Fruit fly (Drosophila melanogaster) whole organism, adult: ENCODE measurements around the gene CG7806.

ENCODE experiments used
- CG11617 ChIP-seq: fragments of 200-800 bp; sonication (Bioruptor generic); optimal IDR thresholded peaks from 2 replicates; lab custom pipeline; 2017; ENCODE audit warnings: mild to moderate bottlenecking, missing biosample characterization, missing genetic modification reagents, missing genetic modification characterization
- CG12768 ChIP-seq: fragments of 200-800 bp; sonication (Bioruptor generic); optimal IDR thresholded peaks from 2 replicates; lab custom pipeline; 2017; ENCODE audit warnings: missing biosample characterization, missing genetic modification characterization, mild to moderate bottlenecking, moderate library complexity, missing genetic modification reagents
- CG14711 ChIP-seq: fragments of 200-800 bp; sonication (Bioruptor generic); optimal IDR thresholded peaks from 2 replicates; lab custom pipeline; 2018; ENCODE audit warnings: missing biosample characterization, mild to moderate bottlenecking, missing genetic modification characterization, moderate library complexity
- CG1620 ChIP-seq: fragments of 200-800 bp; sonication (Bioruptor generic); optimal IDR thresholded peaks from 2 replicates; lab custom pipeline; 2016; ENCODE audit warnings: missing biosample characterization, missing genetic modification characterization
- CG33017 ChIP-seq: fragments of 200-800 bp; sonication (Bioruptor generic); optimal IDR thresholded peaks from 2 replicates; lab custom pipeline; 2018; ENCODE audit warnings: missing biosample characterization, mild to moderate bottlenecking, missing genetic modification characterization, moderate library complexity
- CG5204 ChIP-seq: fragments of 200-800 bp; sonication (Bioruptor generic); optimal IDR thresholded peaks from 2 replicates; lab custom pipeline; 2016; ENCODE audit warnings: missing biosample characterization, missing genetic modification characterization
- CG7045 ChIP-seq: fragments of 200-800 bp; sonication (Bioruptor generic); optimal IDR thresholded peaks from 2 replicates; lab custom pipeline; 2017; ENCODE audit warnings: missing biosample characterization, mild to moderate bottlenecking, missing genetic modification characterization
- CG7101 ChIP-seq: fragments of 200-800 bp; sonication (Bioruptor generic); optimal IDR thresholded peaks from 2 replicates; lab custom pipeline; 2018; ENCODE audit warnings: missing biosample characterization, mild to moderate bottlenecking, missing genetic modification characterization, moderate library complexity
- Clk ChIP-seq: fragments of 200-800 bp; sonication (Bioruptor generic); optimal IDR thresholded peaks from 2 replicates; lab custom pipeline; 2017; ENCODE audit warnings: missing biosample characterization, missing genetic modification characterization
- Crg-1 ChIP-seq: fragments of 200-800 bp; sonication (Bioruptor generic); optimal IDR thresholded peaks from 2 replicates; lab custom pipeline; 2016; ENCODE audit warnings: missing biosample characterization, missing genetic modification characterization
- Hr96 ChIP-seq: fragments of 200-800 bp; sonication (Bioruptor generic); optimal IDR thresholded peaks from 2 replicates; lab custom pipeline; 2016; ENCODE audit warnings: missing biosample characterization, missing genetic modification characterization
- Mnt ChIP-seq: fragments of 200-800 bp; sonication (Bioruptor generic); optimal IDR thresholded peaks from 2 replicates; lab custom pipeline; 2016; ENCODE audit warnings: missing biosample characterization, mild to moderate bottlenecking, missing genetic modification characterization
- bab1 ChIP-seq: fragments of 200-800 bp; sonication (Bioruptor generic); optimal IDR thresholded peaks from 3 replicates; lab custom pipeline; 2019; ENCODE audit warnings: missing biosample characterization, mild to moderate bottlenecking, missing genetic modification characterization, moderate library complexity
- cic ChIP-seq: fragments of 200-800 bp; sonication (Bioruptor generic); optimal IDR thresholded peaks from 2 replicates; lab custom pipeline; 2017; ENCODE audit warnings: missing biosample characterization, mild to moderate bottlenecking, missing genetic modification characterization, moderate library complexity
- cnc ChIP-seq, 2 experiments: fragments of >200 bp; optimal IDR thresholded peaks; 2 replicates each; lab custom pipeline; 2017
- kay ChIP-seq: fragments of 200-800 bp; sonication (Bioruptor generic); peaks from one replicate; lab custom pipeline; 2016; ENCODE audit warnings: missing biosample characterization, missing genetic modification characterization, borderline replicate concordance
- ovo ChIP-seq: fragments of 200-800 bp; sonication (Bioruptor generic); optimal IDR thresholded peaks from 2 replicates; lab custom pipeline; 2016; ENCODE audit warnings: missing biosample characterization, missing genetic modification characterization
- pad ChIP-seq: fragments of 200-800 bp; sonication (Bioruptor generic); optimal IDR thresholded peaks from 3 replicates; lab custom pipeline; 2017; ENCODE audit warnings: missing biosample characterization, missing genetic modification characterization, mild to moderate bottlenecking, moderate library complexity, missing genetic modification reagents
- tj ChIP-seq: fragments of 200-800 bp; sonication (Bioruptor generic); optimal IDR thresholded peaks from 3 replicates; lab custom pipeline; 2017; ENCODE audit warnings: missing biosample characterization, mild to moderate bottlenecking, missing genetic modification characterization, moderate library complexity
- toe ChIP-seq: fragments of 200-800 bp; sonication (Bioruptor generic); optimal IDR thresholded peaks from 2 replicates; lab custom pipeline; 2016; ENCODE audit warnings: missing biosample characterization, missing genetic modification characterization

Gene CG7806

DNA sequence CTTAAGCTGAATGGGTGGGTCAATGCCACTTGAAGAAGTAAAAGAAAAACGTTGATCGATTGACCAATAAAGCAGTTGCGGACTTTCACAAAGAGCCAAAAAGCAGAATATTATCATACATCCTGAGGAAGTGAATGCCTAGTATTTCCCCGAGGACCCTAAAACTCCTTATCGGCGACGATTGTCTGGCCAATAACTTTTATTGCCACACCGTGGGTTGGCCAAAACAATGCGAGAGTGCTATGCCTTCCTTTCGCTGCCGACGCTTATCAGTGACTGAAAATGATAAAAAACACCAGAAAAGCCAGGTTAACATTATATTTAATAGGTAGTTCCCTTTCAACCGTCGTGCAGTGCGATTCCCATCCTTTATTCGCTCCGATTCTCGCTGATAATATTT lies 40.7 kb downstream of the CG7806 start, which contains the start of gene Mur29B:
Gene Mur29B, plus strand, starts transcription at position 324 of the 400 bp plus-strand sequence.
- TF ChIP-seq kay (peak; percentile 65), ovo (GFP tag; lab: Kevin White, UChicago) (no peak)

DNA sequence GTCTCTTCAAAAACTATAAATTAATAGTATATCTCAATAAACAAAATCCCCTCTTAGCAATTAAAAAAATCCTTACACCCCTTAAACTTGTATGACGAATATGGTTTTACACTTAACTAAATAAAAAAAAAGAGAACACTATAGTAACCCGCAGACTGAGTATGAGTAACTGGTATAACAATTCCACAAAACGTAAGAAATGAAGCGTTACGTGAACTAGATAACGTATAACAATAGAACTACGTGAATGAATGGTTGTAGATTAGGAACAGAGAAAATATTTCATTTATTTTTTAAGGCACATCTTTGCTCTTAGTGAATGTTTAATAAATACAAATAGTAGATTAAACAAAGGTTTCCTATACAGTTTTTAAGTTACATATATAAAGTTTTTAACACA lies 44.2 kb downstream of the CG7806 start:
- TF ChIP-seq tj (GFP tag; lab: Kevin White, UChicago) (no peak), kay (peak; percentile 38)

DNA sequence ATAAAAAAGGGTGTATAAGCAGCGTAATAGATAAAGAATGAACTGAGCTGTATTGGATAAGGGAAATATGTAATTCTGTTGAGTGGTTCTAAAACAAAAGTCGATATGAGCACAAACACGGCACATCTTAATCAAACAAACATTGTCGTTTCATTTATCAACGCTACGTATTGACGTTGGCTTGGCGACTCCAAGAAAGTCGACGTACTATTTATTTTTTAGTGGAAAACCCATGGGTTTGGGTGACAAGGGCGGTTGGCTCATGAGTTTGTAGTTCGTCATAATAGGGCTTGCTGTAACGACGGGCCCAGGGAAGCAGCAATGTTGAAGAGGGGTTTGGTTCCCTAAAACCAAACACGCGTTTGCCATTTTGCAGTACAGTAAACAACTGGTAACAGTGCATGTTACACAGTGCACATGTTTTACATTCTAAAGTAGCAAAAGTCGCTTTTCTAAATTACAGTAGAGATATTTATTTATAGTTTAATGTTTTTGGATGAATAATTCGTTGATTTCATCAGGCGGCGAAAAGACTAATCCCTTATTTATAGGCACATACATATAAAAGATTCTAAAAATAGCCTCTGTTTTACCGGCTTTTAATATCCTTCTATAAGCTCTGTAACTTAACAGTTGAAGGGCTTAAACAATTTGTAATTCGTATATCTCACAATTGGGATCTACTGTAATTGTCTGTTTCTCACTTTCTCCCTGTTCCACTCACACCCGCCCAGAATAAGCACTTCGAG lies 50.2 kb downstream of the CG7806 start:
- peak; percentile 9 for TF ChIP-seq CG14711 (tag; lab: Kevin White, UChicago)
- TF ChIP-seq pad, result peak; percentile 75
- no peak for TF ChIP-seq CG1620 (GFP tag; lab: Kevin White, UChicago)
- TF ChIP-seq cnc (optimal IDR thresholded peaks at IDR 0.05; lab: Kevin White, UChicago), result no peak
- peak; percentile 87 for TF ChIP-seq bab1 (GFP tag; lab: Kevin White, UChicago)
- TF ChIP-seq Mnt (GFP tag; lab: Kevin White, UChicago), result peak; percentile 67
- TF ChIP-seq CG11617 (GFP tag; lab: Kevin White, UChicago), result peak; percentile 68
- TF ChIP-seq kay, result no peak
- TF ChIP-seq Crg-1 (GFP tag; lab: Kevin White, UChicago), result peak; percentile 54
- peak; percentile 3 for TF ChIP-seq Hr96 (GFP tag; lab: Kevin White, UChicago)
- TF ChIP-seq CG7101 (tag; lab: Kevin White, UChicago), result peak; percentile 64
- TF ChIP-seq CG5204, result peak; percentile 49
- peak; percentile 34 for TF ChIP-seq CG33017
- peak; percentile 21 for TF ChIP-seq CG7045 (GFP tag; lab: Kevin White, UChicago)
- peak; percentile 9 for TF ChIP-seq cic
- peak; percentile 9 for TF ChIP-seq ovo (GFP tag; lab: Kevin White, UChicago)
- peak; percentile 12 for TF ChIP-seq CG12768
- peak; percentile 34 for TF ChIP-seq tj (GFP tag; lab: Kevin White, UChicago)
- no peak for TF ChIP-seq Clk
- peak; percentile 40 for TF ChIP-seq toe (GFP tag; lab: Kevin White, UChicago)

DNA sequence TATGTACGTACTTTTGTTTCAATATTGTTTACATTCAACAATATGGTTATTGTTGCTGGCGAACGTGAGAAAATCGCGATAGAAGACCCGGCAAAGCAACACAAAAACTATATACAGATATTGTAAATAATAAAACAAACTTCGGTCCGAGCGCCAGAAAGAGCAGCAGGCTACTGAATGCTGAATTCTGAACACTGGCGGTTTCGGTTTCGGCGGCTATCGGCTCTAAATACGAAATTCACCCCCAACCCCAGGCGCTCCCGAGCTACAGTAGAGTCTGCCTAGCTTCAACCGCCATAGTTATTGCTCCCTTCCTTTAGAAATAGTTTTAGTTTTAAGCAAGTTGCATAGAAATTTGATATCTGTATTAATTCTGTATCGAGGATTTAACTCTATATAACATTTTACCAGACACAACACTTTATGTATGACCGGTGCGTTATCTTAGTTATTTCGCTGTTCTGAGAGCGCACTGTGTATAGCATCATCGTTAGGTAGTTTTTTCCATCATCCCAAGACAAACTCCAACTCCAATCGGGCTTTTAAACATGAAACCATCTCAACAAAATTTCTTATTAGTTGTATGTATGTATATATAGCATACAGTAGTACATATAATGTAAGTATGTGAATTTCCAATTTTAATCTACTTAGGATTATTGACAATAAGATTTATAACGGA lies 51.2 kb downstream of the CG7806 start, which contains the start of gene CG7627:
Gene CG7627, minus strand, starts transcription at position 197 of the 682 bp plus-strand sequence.
- TF ChIP-seq CG12768 (peak; percentile 73), CG5204 (peak; percentile 65), CG11617 (GFP tag; lab: Kevin White, UChicago) (peak; percentile 81), ovo (GFP tag; lab: Kevin White, UChicago) (peak; percentile 24), cnc (optimal IDR thresholded peaks at IDR 0.05; lab: Kevin White, UChicago) (no peak), bab1 (GFP tag; lab: Kevin White, UChicago) (peak; percentile 66), Mnt (GFP tag; lab: Kevin White, UChicago) (peak; percentile 82), tj (GFP tag; lab: Kevin White, UChicago) (no peak), Clk (peak; percentile 54), CG7101 (tag; lab: Kevin White, UChicago) (peak; percentile 79), Hr96 (GFP tag; lab: Kevin White, UChicago) (peak; percentile 85), Crg-1 (GFP tag; lab: Kevin White, UChicago) (peak; percentile 62), CG7045 (GFP tag; lab: Kevin White, UChicago) (peak; percentile 69), toe (GFP tag; lab: Kevin White, UChicago) (peak; percentile 69), cic (peak; percentile 76), CG1620 (GFP tag; lab: Kevin White, UChicago) (peak; percentile 64), CG14711 (tag; lab: Kevin White, UChicago) (peak; percentile 60), pad (peak; percentile 54), CG33017 (peak; percentile 39), kay (peak; percentile 72)

DNA sequence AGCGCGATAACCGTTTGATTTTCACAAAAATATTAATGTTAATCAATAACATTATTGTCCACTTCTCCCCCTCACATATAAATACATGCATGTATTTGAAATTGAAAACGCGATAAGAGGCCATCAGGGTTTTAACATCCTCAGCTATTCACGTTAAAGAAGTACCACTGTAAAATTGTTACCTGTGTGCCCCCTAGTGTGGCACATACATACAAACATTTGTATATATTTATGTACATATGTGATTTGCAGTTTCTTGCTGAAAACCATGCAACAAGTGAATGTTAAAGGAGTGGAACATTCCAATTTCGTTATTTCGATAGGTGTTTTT lies 51.7 kb downstream of the CG7806 start:
- no peak for TF ChIP-seq CG1620 (GFP tag; lab: Kevin White, UChicago)
- no peak for TF ChIP-seq Hr96 (GFP tag; lab: Kevin White, UChicago)
- no peak for TF ChIP-seq toe (GFP tag; lab: Kevin White, UChicago)
- TF ChIP-seq pad, result peak; percentile 6
- TF ChIP-seq CG11617 (GFP tag; lab: Kevin White, UChicago), result peak; percentile 48
- no peak for TF ChIP-seq Mnt (GFP tag; lab: Kevin White, UChicago)

DNA sequence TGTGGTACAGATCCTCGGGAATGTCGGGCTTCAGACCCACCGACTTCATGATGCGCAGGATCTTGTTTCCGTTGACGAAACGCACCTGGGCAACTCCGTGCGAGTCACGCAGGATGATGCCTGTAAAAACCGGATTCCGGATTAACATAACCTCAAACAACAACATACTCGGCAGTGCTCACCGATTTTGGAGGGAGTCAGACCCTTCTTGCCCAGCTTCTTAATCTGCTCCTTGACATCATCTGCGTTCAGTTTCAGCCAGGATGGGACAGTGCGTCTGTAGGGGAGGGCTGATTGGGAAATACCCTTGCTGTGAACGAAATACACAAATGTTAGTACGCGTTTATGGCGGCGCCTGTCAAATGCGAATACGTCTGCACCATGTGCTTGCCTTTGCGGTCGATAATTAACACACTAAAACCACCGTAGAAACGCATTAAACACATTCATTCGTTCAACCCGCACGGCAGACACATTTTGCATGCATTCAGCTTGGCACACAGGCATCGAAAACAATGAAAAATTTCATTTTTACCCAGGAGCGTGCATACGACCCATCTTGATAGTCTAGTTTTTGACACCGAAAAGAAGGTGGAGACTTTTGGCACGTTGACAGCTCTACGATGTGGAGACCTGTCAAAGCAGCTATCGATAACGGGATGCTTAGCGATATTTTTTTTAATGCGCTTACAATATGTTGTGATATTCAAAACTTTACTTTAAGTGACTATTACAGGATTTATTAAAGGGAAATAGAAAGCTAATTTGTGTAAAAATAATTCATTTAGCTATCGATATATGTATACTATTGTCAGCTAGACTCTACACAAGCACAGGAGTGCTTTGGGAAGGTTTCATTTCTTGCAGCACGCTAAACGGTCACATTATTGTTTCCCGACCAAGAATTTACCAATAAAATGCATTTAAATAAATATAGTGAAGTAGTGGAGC lies 53.1 kb downstream of the CG7806 start, which contains the start of the genes RpS13 and CSN8:
Gene RpS13, minus strand, starts transcription at position 657 of the 951 bp plus-strand sequence.
Gene CSN8, plus strand, starts transcription at position 850 of the 951 bp plus-strand sequence.
- TF ChIP-seq CG5204 (no peak), CG12768 (no peak), Hr96 (GFP tag; lab: Kevin White, UChicago) (peak; percentile 19), bab1 (GFP tag; lab: Kevin White, UChicago) (peak; percentile 51), cic (peak; percentile 37), CG11617 (GFP tag; lab: Kevin White, UChicago) (peak; percentile 46), Mnt (GFP tag; lab: Kevin White, UChicago) (peak; percentile 96), CG7101 (tag; lab: Kevin White, UChicago) (peak; percentile 46), CG1620 (GFP tag; lab: Kevin White, UChicago) (peak; percentile 28), pad (peak; percentile 37), Crg-1 (GFP tag; lab: Kevin White, UChicago) (no peak), toe (GFP tag; lab: Kevin White, UChicago) (peak; percentile 54), CG14711 (tag; lab: Kevin White, UChicago) (peak; percentile 72)
